Worm (Caenorhabditis elegans) whole organism, young adult: ENCODE data around the gene F48B9.8.

Source experiments
- B0019.2 ChIP-seq: fragments of 200-800 bp; sonication (Bioruptor generic); conservative IDR thresholded peaks from 2 replicates; pipeline ENCODE4 v1.3.6; 2022; ENCODE audit warnings: missing genetic modification reagents, missing genetic modification characterization, missing compliant biosample characterization
- F49E8.2 ChIP-seq: sonication (generic microtip); optimal IDR thresholded peaks from 3 replicates; lab custom pipeline; 2017; ENCODE audit warnings: missing genetic modification characterization, mild to moderate bottlenecking, missing compliant biosample characterization, antibody characterized with exemption, moderate library complexity; ENCODE audit not compliant: insufficient read depth
- Y53G8AR.9 ChIP-seq: fragments of 200-800 bp; sonication (Bioruptor generic); conservative IDR thresholded peaks from 2 replicates; pipeline ENCODE4 v1.3.6; 2022; ENCODE audit warnings: missing genetic modification reagents, missing genetic modification characterization, missing compliant biosample characterization
- ama-1 ChIP-seq, 3 experiments: fragments of 150-350 bp in 1 of 3; sonication (generic microtip) in 2 of 3; optimal IDR thresholded peaks; 2 replicates each; lab custom pipeline; 2014 to 2018; ENCODE audit warnings: missing biosample characterization in 2 of 3, missing genetic modification characterization in 2 of 3, missing genetic modification reagents in 2 of 3
- aptf-3 ChIP-seq: fragments of 200-800 bp; sonication (Bioruptor generic); IDR thresholded peaks from 2 replicates; pipeline ENCODE4 v1.3.6; 2022; ENCODE audit warnings: missing genetic modification characterization, missing compliant biosample characterization
- ceh-58 ChIP-seq: fragments of 200-800 bp; sonication (Bioruptor generic); IDR thresholded peaks from 2 replicates; pipeline ENCODE4 v1.3.6; 2022; ENCODE audit warnings: missing genetic modification characterization, missing compliant biosample characterization
- ceh-91 ChIP-seq: fragments of 200-800 bp; sonication (Bioruptor generic); IDR thresholded peaks from 2 replicates; pipeline ENCODE4 v1.3.6; 2022; ENCODE audit warnings: missing genetic modification reagents, missing genetic modification characterization, missing compliant biosample characterization
- egrh-3 ChIP-seq: fragments of 200-800 bp; sonication (Bioruptor generic); IDR thresholded peaks from 2 replicates; pipeline ENCODE4 v1.3.6; 2022; ENCODE audit warnings: missing genetic modification reagents, missing genetic modification characterization, missing compliant biosample characterization
- ets-4 ChIP-seq: fragments of 200-800 bp; sonication (Bioruptor generic); optimal IDR thresholded peaks from 2 replicates; lab custom pipeline; 2018; ENCODE audit warnings: mild to moderate bottlenecking, missing genetic modification characterization, missing compliant biosample characterization
- mxl-1 ChIP-seq: sonication (generic microtip); optimal IDR thresholded peaks from 2 replicates; lab custom pipeline; 2016; ENCODE audit warnings: missing genetic modification characterization, missing compliant biosample characterization
- nhr-90 ChIP-seq: sonication (generic microtip); optimal IDR thresholded peaks from 2 replicates; lab custom pipeline; 2016; ENCODE audit warnings: missing genotype, mild to moderate bottlenecking, missing genetic modification characterization, missing compliant biosample characterization
- zfh-2 ChIP-seq: fragments of 200-800 bp; sonication (Bioruptor generic); conservative IDR thresholded peaks from 2 replicates; pipeline ENCODE4 v1.3.6; 2022; ENCODE audit warnings: missing genetic modification reagents, missing genetic modification characterization, missing compliant biosample characterization
- ztf-26 ChIP-seq: sonication (generic microtip); optimal IDR thresholded peaks from 2 replicates; lab custom pipeline; 2017; ENCODE audit warnings: missing genetic modification characterization, missing compliant biosample characterization

ce11 chrX:2213400-2214362 is 37.5 kb upstream of the F48B9.8 start:
- TF ChIP-seq nhr-90 (no peak), B0019.2 (GFP tag; lab: Robert Waterston, UW) (no peak), zfh-2 (GFP tag; lab: Robert Waterston, UW) (peak; percentile 85), mxl-1 (tag; lab: Kevin White, UChicago) (no peak), ama-1 (optimal IDR thresholded peaks at IDR 0.05; lab: Kevin White, UChicago) (no peak), ama-1 (GFP tag; optimal IDR thresholded peaks at IDR 0.05; lab: Kevin White, UChicago) (no peak), aptf-3 (GFP tag; lab: Robert Waterston, UW) (no peak), Y53G8AR.9 (GFP tag; lab: Robert Waterston, UW) (no peak), ceh-91 (GFP tag; lab: Robert Waterston, UW) (no peak), egrh-3 (GFP tag; lab: Robert Waterston, UW) (peak; percentile 78; the same call in 1 of the 2 replicates), ceh-58 (GFP tag; lab: Robert Waterston, UW) (no peak), F49E8.2 (no peak), ztf-26 (tag; lab: Kevin White, UChicago) (no peak), ets-4 (GFP tag; lab: Kevin White, UChicago) (no peak)
